Worm (Caenorhabditis elegans): Measurements from ENCODE around the gene F49C5.7.

F49C5.7 gene

DNA sequence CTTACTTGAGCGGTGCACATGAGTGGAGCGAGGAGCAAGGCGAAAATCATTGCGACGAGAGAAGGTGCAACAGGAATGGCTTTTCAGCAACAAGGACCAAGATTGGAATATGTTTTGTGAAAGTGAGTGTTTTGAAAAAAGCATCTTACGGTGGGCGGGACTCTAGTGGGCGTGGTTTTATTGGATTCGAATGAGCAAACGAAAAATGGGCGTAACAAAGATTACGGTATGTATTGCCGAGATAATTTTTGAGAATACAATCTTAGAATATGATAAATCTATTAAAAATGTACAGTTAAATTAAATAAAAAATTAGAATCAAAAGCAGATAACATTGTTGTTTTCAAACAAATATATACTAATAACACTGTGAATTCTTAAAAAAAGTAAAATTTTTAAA lies 5.7 kb upstream of the F49C5.7 start, which contains the start of gene F49C5.12:
Gene F49C5.12 (minus strand): TSS at position 101 of the 400 bp plus-strand sequence.
- TF ChIP-seq F57A8.1 (GFP tag; optimal IDR thresholded peaks at IDR 0.05) (no peak), aptf-3 (GFP tag; IDR thresholded peaks at IDR 0.05) (no peak), sptf-2 (GFP tag; optimal IDR thresholded peaks at IDR 0.05) (no peak), hsf-1 (GFP tag; IDR thresholded peaks at IDR 0.05) (no peak), C06A6.2 (GFP tag; conservative IDR thresholded peaks at IDR 0.05) (no peak), T26A5.8 (tag; optimal IDR thresholded peaks at IDR 0.05) (no peak), somi-1 (GFP tag; optimal IDR thresholded peaks at IDR 0.05) (no peak)

DNA sequence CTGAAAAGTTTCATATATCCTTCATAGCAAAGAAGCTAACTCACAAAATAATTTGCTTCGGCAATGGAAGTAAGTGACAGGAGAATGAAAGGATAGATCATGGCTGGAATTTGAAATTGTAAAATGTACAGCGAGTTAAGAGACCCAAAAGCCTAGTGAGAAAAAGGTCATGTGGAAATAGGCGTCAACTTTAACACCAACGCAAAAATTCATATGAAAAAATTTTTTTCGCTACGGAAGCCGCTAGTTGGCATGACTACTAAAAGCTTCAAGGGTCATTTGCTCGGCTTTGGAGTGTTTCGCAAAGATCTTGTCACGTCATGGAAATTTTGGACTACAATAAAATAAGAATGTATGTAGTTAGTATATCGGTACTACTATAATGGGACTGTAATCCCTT lies 4.6 kb downstream of the F49C5.7 start, which contains the start of gene Y38E10A.1:
Gene Y38E10A.1 (minus strand): TSS at position 101 of the 400 bp plus-strand sequence.
- TF ChIP-seq somi-1 (GFP tag; optimal IDR thresholded peaks at IDR 0.05) (no peak), nhr-90 (tag; optimal IDR thresholded peaks at IDR 0.05) (no peak)

DNA sequence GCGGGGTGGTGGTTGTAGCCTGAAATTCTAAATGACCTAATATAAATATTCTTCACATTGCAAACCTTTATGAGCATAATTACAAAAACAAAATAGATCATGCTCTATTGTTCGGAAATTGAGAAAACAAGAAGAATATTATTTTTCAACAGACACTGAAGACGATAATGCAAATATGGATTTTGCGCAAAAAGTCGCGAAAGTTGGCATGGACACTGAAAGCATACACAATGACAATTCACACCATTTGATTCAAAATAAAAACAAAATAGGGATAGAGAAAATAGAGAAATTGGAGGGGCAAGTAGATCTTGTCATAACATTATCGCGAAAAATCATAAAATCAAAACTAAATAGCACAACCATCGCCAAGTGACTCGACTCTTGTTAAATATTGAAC lies 6.8 kb downstream of the F49C5.7 start, which contains the start of gene Y38E10A.35:
Gene Y38E10A.35 (minus strand): TSS at position 101 of the 400 bp plus-strand sequence.
- no peak for TF ChIP-seq tbp1 (GFP tag; optimal IDR thresholded peaks at IDR 0.05)
- no peak for TF ChIP-seq bed-2 (GFP tag; IDR thresholded peaks at IDR 0.05)
- no peak for TF ChIP-seq rec-8 (tag; optimal IDR thresholded peaks at IDR 0.05)
- no peak for TF ChIP-seq him-1 (tag; optimal IDR thresholded peaks at IDR 0.05)
- no peak for TF ChIP-seq lin-54 (GFP tag; optimal IDR thresholded peaks at IDR 0.05)
- no peak for TF ChIP-seq xnd-1 (tag; optimal IDR thresholded peaks at IDR 0.05)
- TF ChIP-seq Y53F4B.3 (GFP tag; IDR thresholded peaks at IDR 0.05) = no peak
- TF ChIP-seq Y95B8A.8 (GFP tag; IDR thresholded peaks at IDR 0.05) = no peak
- no peak for TF ChIP-seq F23B12.7 (tag; optimal IDR thresholded peaks at IDR 0.05; ENCODE audit: insufficient read depth)
- TF ChIP-seq attf-3 (GFP tag; conservative IDR thresholded peaks at IDR 0.05) = no peak
- no peak for TF ChIP-seq F22D6.2 (tag; optimal IDR thresholded peaks at IDR 0.05)

DNA sequence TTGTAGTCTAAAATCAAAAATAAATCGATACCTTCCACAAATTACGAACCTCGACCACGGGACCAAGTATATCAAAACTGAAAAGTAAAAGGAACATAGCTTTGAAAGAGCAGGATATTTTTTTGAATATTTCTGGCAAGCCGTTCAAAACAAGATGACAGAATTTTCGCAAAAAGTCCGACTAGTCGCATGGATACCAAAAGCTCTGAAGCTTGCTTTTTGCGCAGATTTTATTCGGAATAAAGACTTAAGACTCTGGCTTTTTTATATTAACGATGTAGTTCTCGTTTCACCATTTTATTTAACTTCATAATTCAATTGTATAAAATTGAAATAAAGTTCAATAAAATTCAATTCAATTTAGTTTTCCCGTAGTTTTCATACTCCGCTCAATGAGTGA lies 7.6 kb downstream of the F49C5.7 start, which contains the start of gene Y38E10A.2:
Gene Y38E10A.2 (minus strand): TSS at position 101 of the 400 bp plus-strand sequence.
- TF ChIP-seq xnd-1 (tag; optimal IDR thresholded peaks at IDR 0.05) (no peak), B0019.2 (GFP tag; conservative IDR thresholded peaks at IDR 0.05) (no peak), dpff-1 (tag; optimal IDR thresholded peaks at IDR 0.05) (no peak), Y95B8A.8 (GFP tag; IDR thresholded peaks at IDR 0.05) (no peak)

DNA sequence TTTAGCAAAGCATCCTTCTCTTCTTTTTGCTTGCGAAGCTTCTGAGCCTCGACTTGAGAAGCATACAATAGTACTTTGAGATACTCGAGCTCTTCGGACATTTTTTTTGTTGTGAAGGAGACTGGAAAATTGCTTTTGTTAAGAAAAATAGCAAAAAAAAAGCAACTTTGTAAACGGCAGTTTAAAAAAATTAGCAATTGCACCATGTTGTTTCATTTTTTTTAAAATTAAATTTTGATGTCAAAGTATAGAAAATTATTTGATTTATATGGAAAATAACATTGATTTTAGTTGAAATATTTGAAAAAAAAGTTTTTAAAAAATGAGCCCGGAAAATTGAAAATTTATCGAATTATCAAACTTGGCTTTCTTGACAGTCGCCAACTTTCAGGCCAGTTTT lies 8.7 kb downstream of the F49C5.7 start, which contains the start of gene Y38E10A.3:
Gene Y38E10A.3 (minus strand): TSS at position 101 of the 400 bp plus-strand sequence.
- no peak for TF ChIP-seq F49E8.2 (tag; optimal IDR thresholded peaks at IDR 0.05; ENCODE audit: insufficient read depth)
- TF ChIP-seq Y79H2A.3 (GFP tag; conservative IDR thresholded peaks at IDR 0.05) = no peak
- no peak for TF ChIP-seq ceh-91 (GFP tag; IDR thresholded peaks at IDR 0.05)
- TF ChIP-seq athp-1 (tag; optimal IDR thresholded peaks at IDR 0.05) = no peak
- no peak for TF ChIP-seq ztf-28 (GFP tag; IDR thresholded peaks at IDR 0.05)
- no peak for TF ChIP-seq sdz-38 (tag; optimal IDR thresholded peaks at IDR 0.05)
- no peak for TF ChIP-seq T26A5.8 (tag; optimal IDR thresholded peaks at IDR 0.05)
- TF ChIP-seq ceh-27 (GFP tag; optimal IDR thresholded peaks at IDR 0.05) = no peak
- no peak for TF ChIP-seq Y53G8AR.9 (GFP tag; conservative IDR thresholded peaks at IDR 0.05)
- TF ChIP-seq ama-1 (optimal IDR thresholded peaks at IDR 0.05) = no peak
- no peak for TF ChIP-seq ama-1 (GFP tag; optimal IDR thresholded peaks at IDR 0.05)
- no peak for TF ChIP-seq ceh-79 (tag; optimal IDR thresholded peaks at IDR 0.05)
- no peak for TF ChIP-seq xnd-1 (tag; optimal IDR thresholded peaks at IDR 0.05)
- no peak for TF ChIP-seq tlf-1 (GFP tag; optimal IDR thresholded peaks at IDR 0.05)

Data from whole organism, young adult.